Worm (Caenorhabditis elegans) whole organism, young adult: ENCODE data around the gene kmo-1.
A peak's percentile ranks its signal among the peaks of the same experiment; 100 is the strongest.

Source experiments
- B0019.2 ChIP-seq: fragments of 200-800 bp; sonication (Bioruptor generic); conservative IDR thresholded peaks from 2 replicates; pipeline ENCODE4 v1.3.6; 2022; ENCODE audit warnings: missing genetic modification reagents, missing genetic modification characterization, missing compliant biosample characterization
- B0035.1 ChIP-seq: sonication (generic microtip); optimal IDR thresholded peaks from 2 replicates; lab custom pipeline; 2016; ENCODE audit warnings: missing genetic modification characterization, mild to moderate bottlenecking, missing compliant biosample characterization, missing genotype, missing genetic modification reagents
- B0261.1 ChIP-seq: sonication (generic microtip); optimal IDR thresholded peaks from 2 replicates; lab custom pipeline; 2016; ENCODE audit warnings: mild to moderate bottlenecking, missing genetic modification characterization, moderate library complexity, missing compliant biosample characterization
- F10E7.11 ChIP-seq: sonication (generic microtip); optimal IDR thresholded peaks from 2 replicates; lab custom pipeline; 2017; ENCODE audit warnings: mild to moderate bottlenecking, missing genetic modification characterization, moderate library complexity, missing compliant biosample characterization
- F23B12.7 ChIP-seq: sonication (generic microtip); optimal IDR thresholded peaks from 2 replicates; lab custom pipeline; 2017; ENCODE audit warnings: missing genetic modification characterization, mild to moderate bottlenecking, missing compliant biosample characterization, antibody characterized with exemption, moderate library complexity; ENCODE audit not compliant: insufficient read depth
- F37B4.10 ChIP-seq: fragments of 200-800 bp; sonication (Bioruptor generic); IDR thresholded peaks from 2 replicates; pipeline ENCODE4 v1.3.6; 2022; ENCODE audit warnings: missing genetic modification characterization, missing compliant biosample characterization
- Y53F4B.3 ChIP-seq: fragments of 200-800 bp; sonication (Bioruptor generic); IDR thresholded peaks from 2 replicates; pipeline ENCODE4 v1.3.6; 2022; ENCODE audit warnings: missing genetic modification reagents, missing genetic modification characterization, missing compliant biosample characterization
- Y53G8AR.9 ChIP-seq: fragments of 200-800 bp; sonication (Bioruptor generic); conservative IDR thresholded peaks from 2 replicates; pipeline ENCODE4 v1.3.6; 2022; ENCODE audit warnings: missing genetic modification reagents, missing genetic modification characterization, missing compliant biosample characterization
- ZK185.1 ChIP-seq: sonication (generic microtip); optimal IDR thresholded peaks from 2 replicates; lab custom pipeline; 2016; ENCODE audit warnings: mild to moderate bottlenecking, missing genetic modification characterization, missing compliant biosample characterization; ENCODE audit not compliant: poor library complexity, severe bottlenecking
- atf-7 ChIP-seq: sonication (generic microtip); optimal IDR thresholded peaks from 2 replicates; lab custom pipeline; 2017; ENCODE audit warnings: mild to moderate bottlenecking, missing genetic modification characterization, missing compliant biosample characterization
- athp-1 ChIP-seq: sonication (generic microtip); optimal IDR thresholded peaks from 2 replicates; lab custom pipeline; 2017; ENCODE audit warnings: mild to moderate bottlenecking, missing genetic modification characterization, missing compliant biosample characterization
- attf-6 ChIP-seq: fragments of 200-800 bp; sonication (Bioruptor generic); IDR thresholded peaks from 2 replicates; pipeline ENCODE4 v1.3.6; 2022; ENCODE audit warnings: missing genetic modification reagents, missing genetic modification characterization, missing compliant biosample characterization
- ceh-91 ChIP-seq: fragments of 200-800 bp; sonication (Bioruptor generic); IDR thresholded peaks from 2 replicates; pipeline ENCODE4 v1.3.6; 2022; ENCODE audit warnings: missing genetic modification reagents, missing genetic modification characterization, missing compliant biosample characterization
- chd-7 ChIP-seq: sonication (generic microtip); optimal IDR thresholded peaks from 2 replicates; lab custom pipeline; 2016; ENCODE audit warnings: mild to moderate bottlenecking, missing genetic modification characterization, moderate library complexity, missing compliant biosample characterization
- dox-1 ChIP-seq: fragments of 200-800 bp; sonication (Bioruptor generic); IDR thresholded peaks from 2 replicates; pipeline ENCODE4 v1.3.6; 2022; ENCODE audit warnings: missing genetic modification reagents, missing genetic modification characterization, missing compliant biosample characterization
- dpff-1 ChIP-seq: sonication (generic microtip); optimal IDR thresholded peaks from 2 replicates; lab custom pipeline; 2017; ENCODE audit warnings: mild to moderate bottlenecking, missing genetic modification characterization, missing compliant biosample characterization
- efl-1 ChIP-seq: fragments of 150-350 bp; optimal IDR thresholded peaks from 2 replicates; lab custom pipeline; 2014; ENCODE audit warnings: missing biosample characterization, missing genetic modification reagents, missing genetic modification characterization
- egl-18 ChIP-seq: fragments of 200-800 bp; sonication (Bioruptor generic); IDR thresholded peaks from 2 replicates; pipeline ENCODE4 v1.3.6; 2022; ENCODE audit warnings: missing genetic modification reagents, missing genetic modification characterization, missing compliant biosample characterization
- ekl-4 ChIP-seq: fragments of 200-800 bp; sonication (Bioruptor generic); IDR thresholded peaks from 2 replicates; pipeline ENCODE4 v1.3.6; 2022; ENCODE audit warnings: missing genetic modification reagents, missing genetic modification characterization, missing compliant biosample characterization
- ets-4 ChIP-seq: fragments of 200-800 bp; sonication (Bioruptor generic); optimal IDR thresholded peaks from 2 replicates; lab custom pipeline; 2018; ENCODE audit warnings: mild to moderate bottlenecking, missing genetic modification characterization, missing compliant biosample characterization
- him-1 ChIP-seq: sonication (generic microtip); optimal IDR thresholded peaks from 2 replicates; lab custom pipeline; 2016; ENCODE audit warnings: missing genotype, missing genetic modification reagents, missing genetic modification characterization, missing compliant biosample characterization
- hlh-12 ChIP-seq: sonication (generic microtip); optimal IDR thresholded peaks from 2 replicates; lab custom pipeline; 2016; ENCODE audit warnings: missing genetic modification characterization, missing compliant biosample characterization
- hmg-1.2 ChIP-seq: fragments of 200-800 bp; sonication (Bioruptor generic); IDR thresholded peaks from 2 replicates; pipeline ENCODE4 v1.3.6; 2022; ENCODE audit warnings: missing genetic modification reagents, missing genetic modification characterization, missing compliant biosample characterization
- hrde-1 ChIP-seq: sonication (generic microtip); optimal IDR thresholded peaks from 2 replicates; lab custom pipeline; 2016; ENCODE audit warnings: missing genetic modification characterization, mild to moderate bottlenecking, missing compliant biosample characterization, moderate library complexity, missing genotype, missing genetic modification reagents, borderline replicate concordance
- lin-26 ChIP-seq: fragments of 200-800 bp; sonication (Bioruptor generic); IDR thresholded peaks from 2 replicates; pipeline ENCODE4 v1.3.6; 2022; ENCODE audit warnings: missing genetic modification reagents, missing genetic modification characterization, missing compliant biosample characterization
- lin-35 ChIP-seq, 3 experiments: fragments of 150-350 bp in 2 of 3; sonication (generic microtip) in 1 of 3; optimal IDR thresholded peaks; 2 replicates each; lab custom pipeline; 2014 to 2018; ENCODE audit warnings: missing biosample characterization in 3 of 3, missing genetic modification characterization in 3 of 3, missing genetic modification reagents in 3 of 3
- lin-40 ChIP-seq: sonication (generic microtip); optimal IDR thresholded peaks from 2 replicates; lab custom pipeline; 2016; ENCODE audit warnings: missing genetic modification characterization, mild to moderate bottlenecking, missing compliant biosample characterization, missing genotype, missing genetic modification reagents
- lin-54 ChIP-seq: fragments of 200-800 bp; sonication (Bioruptor generic); optimal IDR thresholded peaks from 2 replicates; lab custom pipeline; 2018; ENCODE audit warnings: mild to moderate bottlenecking, missing genetic modification characterization, missing compliant biosample characterization
- madf-6 ChIP-seq: fragments of 200-800 bp; sonication (Bioruptor generic); IDR thresholded peaks from 2 replicates; pipeline ENCODE4 v1.3.6; 2022; ENCODE audit warnings: missing genetic modification reagents, missing genetic modification characterization, missing compliant biosample characterization
- mes-4 ChIP-seq: sonication (generic microtip); optimal IDR thresholded peaks from 2 replicates; lab custom pipeline; 2016; ENCODE audit warnings: missing genotype, missing genetic modification characterization, missing compliant biosample characterization
- mxl-1 ChIP-seq: sonication (generic microtip); optimal IDR thresholded peaks from 2 replicates; lab custom pipeline; 2016; ENCODE audit warnings: missing genetic modification characterization, missing compliant biosample characterization
- nfya-1 ChIP-seq: sonication (generic microtip); optimal IDR thresholded peaks from 2 replicates; lab custom pipeline; 2017; ENCODE audit warnings: antibody characterized with exemption, missing compliant biosample characterization, missing genetic modification characterization, borderline replicate concordance; ENCODE audit not compliant: insufficient read depth
- nhr-179 ChIP-seq: sonication (generic microtip); optimal IDR thresholded peaks from 2 replicates; lab custom pipeline; 2016; ENCODE audit warnings: mild to moderate bottlenecking, missing genetic modification characterization, missing compliant biosample characterization
- nhr-80 ChIP-seq: sonication (generic microtip); optimal IDR thresholded peaks from 2 replicates; lab custom pipeline; 2016; ENCODE audit warnings: missing genetic modification characterization, missing compliant biosample characterization
- pbrm-1 ChIP-seq: fragments of 200-800 bp; sonication (Bioruptor generic); IDR thresholded peaks from 2 replicates; pipeline ENCODE4 v1.3.6; 2022; ENCODE audit warnings: missing genetic modification reagents, missing genetic modification characterization, missing compliant biosample characterization
- rec-8 ChIP-seq, 2 experiments: sonication (generic microtip); optimal IDR thresholded peaks; 2 replicates each; lab custom pipeline; 2016; ENCODE audit warnings: mild to moderate bottlenecking in 2 of 2, missing genetic modification characterization in 2 of 2, missing genetic modification reagents in 2 of 2, missing genotype in 2 of 2, missing biosample characterization in 1 of 2, missing compliant biosample characterization in 1 of 2, moderate library complexity in 1 of 2
- repo-1 ChIP-seq: sonication (generic microtip); optimal IDR thresholded peaks from 2 replicates; lab custom pipeline; 2017; ENCODE audit warnings: mild to moderate bottlenecking, missing genetic modification characterization, missing compliant biosample characterization
- rpc-1 ChIP-seq, 2 experiments: fragments of 150-350 bp in 1 of 2; sonication (generic microtip) in 1 of 2; optimal IDR thresholded peaks; 2 replicates each; lab custom pipeline; 2014 to 2018; ENCODE audit warnings: missing biosample characterization in 1 of 2, missing genetic modification characterization in 1 of 2, missing genetic modification reagents in 1 of 2, missing genotype in 1 of 2
- tbp1 ChIP-seq: fragments of 200-800 bp; sonication (Bioruptor generic); optimal IDR thresholded peaks from 2 replicates; lab custom pipeline; 2018; ENCODE audit warnings: mild to moderate bottlenecking, missing genetic modification characterization, missing compliant biosample characterization
- tlf-1 ChIP-seq: fragments of 200-800 bp; sonication (Bioruptor generic); optimal IDR thresholded peaks from 2 replicates; lab custom pipeline; 2018; ENCODE audit warnings: mild to moderate bottlenecking, missing genetic modification characterization, missing compliant biosample characterization
- unc-130 ChIP-seq: sonication (generic microtip); optimal IDR thresholded peaks from 2 replicates; lab custom pipeline; 2016; ENCODE audit warnings: missing genetic modification reagents, missing genetic modification characterization, missing compliant biosample characterization
- zfh-2 ChIP-seq: fragments of 200-800 bp; sonication (Bioruptor generic); conservative IDR thresholded peaks from 2 replicates; pipeline ENCODE4 v1.3.6; 2022; ENCODE audit warnings: missing genetic modification reagents, missing genetic modification characterization, missing compliant biosample characterization
- zim-3 ChIP-seq: sonication (generic microtip); optimal IDR thresholded peaks from 2 replicates; lab custom pipeline; 2017; ENCODE audit warnings: mild to moderate bottlenecking, missing genetic modification characterization, moderate library complexity, missing compliant biosample characterization
- ztf-25 ChIP-seq: fragments of 200-800 bp; sonication (Bioruptor generic); IDR thresholded peaks from 2 replicates; pipeline ENCODE4 v1.3.6; 2022; ENCODE audit warnings: missing genetic modification reagents, missing genetic modification characterization, missing compliant biosample characterization

The kmo-1 gene

ce11 chrV:12070419-12070818 lies at the start of gene kmo-1:
kmo-1 (minus strand) TSS chrV:12070519.
- TF ChIP-seq B0035.1 (tag; lab: Kevin White, UChicago) = no peak
- no peak for TF ChIP-seq ztf-25 (GFP tag; lab: Robert Waterston, UW)
- no peak for TF ChIP-seq ets-4 (GFP tag; lab: Kevin White, UChicago)
- no peak for TF ChIP-seq nfya-1 (tag; lab: Kevin White, UChicago)
- no peak for TF ChIP-seq athp-1 (tag; lab: Kevin White, UChicago)
- no peak for TF ChIP-seq rec-8 (tag; optimal IDR thresholded peaks at IDR 0.05; lab: Kevin White, UChicago)
- no peak for TF ChIP-seq lin-54 (GFP tag; lab: Kevin White, UChicago)
- no peak for TF ChIP-seq hlh-12 (tag; lab: Kevin White, UChicago)
- TF ChIP-seq Y53F4B.3 (GFP tag; lab: Robert Waterston, UW) = no peak
- no peak for TF ChIP-seq mxl-1 (tag; lab: Kevin White, UChicago)
- TF ChIP-seq tbp1 (GFP tag; lab: Kevin White, UChicago) = no peak

ce11 chrV:12117567-12118053 lies 47.3 kb upstream of the kmo-1 start, which contains the start of gene C13C4.8:
C13C4.8 (plus strand) TSS chrV:12118003.
- no peak for TF ChIP-seq repo-1
- no peak for TF ChIP-seq lin-35 (GFP tag; optimal IDR thresholded peaks at IDR 0.05; lab: Kevin White, UChicago)
- TF ChIP-seq attf-6 (GFP tag; lab: Robert Waterston, UW) = no peak
- TF ChIP-seq madf-6 (GFP tag; lab: Robert Waterston, UW) = no peak
- TF ChIP-seq nhr-179 (tag; lab: Kevin White, UChicago) = no peak
- TF ChIP-seq hmg-1.2 (GFP tag; lab: Robert Waterston, UW) = no peak
- no peak for TF ChIP-seq lin-26
- no peak for TF ChIP-seq atf-7 (tag; lab: Kevin White, UChicago)
- TF ChIP-seq ceh-91 (GFP tag; lab: Robert Waterston, UW) = no peak
- TF ChIP-seq lin-40 (tag; lab: Kevin White, UChicago) = no peak
- no peak for TF ChIP-seq hrde-1 (tag; lab: Kevin White, UChicago)
- no peak for TF ChIP-seq dpff-1 (tag; lab: Kevin White, UChicago)
- no peak for TF ChIP-seq pbrm-1 (GFP tag; lab: Robert Waterston, UW)
- no peak for TF ChIP-seq zim-3 (tag; lab: Kevin White, UChicago)
- TF ChIP-seq unc-130 (GFP tag; lab: Kevin White, UChicago) = no peak
- no peak for TF ChIP-seq F23B12.7 (tag; lab: Kevin White, UChicago)
- no peak for TF ChIP-seq tlf-1 (GFP tag; lab: Kevin White, UChicago)

- no peak for TF ChIP-seq B0261.1
- TF ChIP-seq nhr-80 (tag; lab: Kevin White, UChicago) = peak; percentile 27
- TF ChIP-seq zfh-2 (GFP tag; lab: Robert Waterston, UW) = no peak
These were observed 44.8 kb upstream of the kmo-1 start for ce11 chrV:12115150-12115549.

ce11 chrV:12114693-12115092 lies 44.4 kb upstream of the kmo-1 start, which contains the start of gene spin-1:
spin-1 (plus strand) TSS chrV:12114993.
- TF ChIP-seq Y53G8AR.9 (GFP tag; lab: Robert Waterston, UW) (no peak), ZK185.1 (tag; lab: Kevin White, UChicago) (no peak), lin-40 (tag; lab: Kevin White, UChicago) (no peak), him-1 (no peak), egl-18 (GFP tag; lab: Robert Waterston, UW) (no peak), tlf-1 (GFP tag; lab: Kevin White, UChicago) (no peak), ekl-4 (GFP tag; lab: Robert Waterston, UW) (no peak), dox-1 (GFP tag; lab: Robert Waterston, UW) (no peak), F10E7.11 (tag; lab: Kevin White, UChicago) (no peak), F37B4.10 (GFP tag; lab: Robert Waterston, UW) (no peak), rpc-1 (optimal IDR thresholded peaks at IDR 0.05; lab: Kevin White, UChicago) (no peak), rpc-1 (tag; optimal IDR thresholded peaks at IDR 0.05; lab: Kevin White, UChicago) (no peak), B0019.2 (GFP tag; lab: Robert Waterston, UW) (no peak), efl-1 (GFP tag; lab: Kevin White, UChicago) (no peak), ceh-91 (GFP tag; lab: Robert Waterston, UW) (no peak), atf-7 (tag; lab: Kevin White, UChicago) (no peak), mes-4 (tag; lab: Kevin White, UChicago) (no peak), chd-7 (tag; lab: Kevin White, UChicago) (no peak)
